Fruit fly (Drosophila melanogaster): ENCODE data around the gene Cyp28c1.

DNA sequence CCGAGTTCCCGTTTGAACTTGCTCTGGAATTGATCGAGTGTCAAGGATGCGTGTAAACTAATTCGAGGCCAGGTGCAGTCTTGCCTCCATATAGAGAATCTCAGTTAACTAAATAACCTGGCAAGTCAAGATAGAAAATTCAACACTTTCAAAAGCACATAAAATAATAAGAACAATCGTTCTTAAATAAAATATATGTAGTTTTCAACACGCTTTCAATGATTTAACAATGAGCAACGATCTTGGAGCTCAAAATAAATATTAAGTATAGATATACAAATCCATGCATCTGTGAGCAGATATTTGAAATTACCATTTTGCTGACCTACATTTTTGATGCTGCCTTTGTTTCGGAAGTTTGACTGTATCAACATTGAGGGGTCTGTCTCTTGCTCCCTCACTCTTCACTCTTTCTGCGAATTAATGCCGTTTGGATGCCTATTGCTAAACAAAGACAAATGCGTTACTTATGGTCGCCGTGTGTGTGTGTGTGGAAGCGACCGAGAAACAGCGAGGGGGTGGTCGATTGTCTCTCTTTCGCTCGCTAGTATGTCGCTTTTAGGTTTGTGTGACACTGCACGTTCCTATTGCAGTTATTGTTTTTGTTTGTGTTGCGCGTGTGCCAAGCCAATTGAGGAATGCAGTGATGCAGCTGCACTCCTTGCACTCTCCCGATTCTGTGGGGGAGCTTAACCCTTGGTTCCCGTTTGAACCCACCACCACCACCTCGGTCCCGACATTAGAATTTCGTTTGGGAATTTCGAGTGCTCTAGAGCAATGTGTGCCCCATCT, 18.9 kb upstream of the Cyp28c1 start:
- TF ChIP-seq fkh (GFP tag; optimal IDR thresholded peaks at IDR 0.05) (no peak), Sox14 (GFP tag; optimal IDR thresholded peaks at IDR 0.05) (peak; percentile 53), Eip78C (GFP tag) (peak; percentile 93), OdsH (GFP tag; optimal IDR thresholded peaks at IDR 0.05) (peak; percentile 73), acj6 (GFP tag; optimal IDR thresholded peaks at IDR 0.05) (peak; percentile 55), esn (GFP tag; optimal IDR thresholded peaks at IDR 0.05) (peak; percentile 60), Hr39 (GFP tag; optimal IDR thresholded peaks at IDR 0.05) (peak; percentile 61), lz (GFP tag; optimal IDR thresholded peaks at IDR 0.05) (peak; percentile 58), salr (GFP tag; optimal IDR thresholded peaks at IDR 0.05) (peak; percentile 9 to 75), Lpt (GFP tag; optimal IDR thresholded peaks at IDR 0.05) (peak; percentile 77), Gug (GFP tag; IDR thresholded peaks at IDR 0.05) (peak; percentile 76)
